Worm (Caenorhabditis elegans): ENCODE measurements around the gene C14B9.8.
A peak's percentile ranks its signal among the peaks of the same experiment; 100 is the strongest.

C14B9.8 gene

ce11 chrIII:8163788-8164423, 19.5 kb upstream of the C14B9.8 start, which contains the start of gene prp-8:
Gene prp-8 (plus strand): TSS chrIII:8164373.
- TF ChIP-seq F52B5.7 (tag; optimal IDR thresholded peaks at IDR 0.05) (no peak), hmg-20 (GFP tag; IDR thresholded peaks at IDR 0.05) (no peak), snpc-3.4 (tag; optimal IDR thresholded peaks at IDR 0.05) (peak; percentile 18), K11D2.4 (GFP tag; IDR thresholded peaks at IDR 0.05) (peak; percentile 29; the same call in 1 of the 2 replicates), tbx-9 (tag; optimal IDR thresholded peaks at IDR 0.05; ENCODE audit: borderline replicate concordance) (no peak), F22D6.2 (tag; optimal IDR thresholded peaks at IDR 0.05) (no peak), ceh-79 (tag; optimal IDR thresholded peaks at IDR 0.05) (no peak), attf-6 (GFP tag; IDR thresholded peaks at IDR 0.05) (no peak), mel-28 (tag; optimal IDR thresholded peaks at IDR 0.05; ENCODE audit: borderline replicate concordance) (no peak), xnd-1 (tag; optimal IDR thresholded peaks at IDR 0.05) (no peak), efl-1 (GFP tag; optimal IDR thresholded peaks at IDR 0.05) (peak; percentile 74), ekl-4 (GFP tag; IDR thresholded peaks at IDR 0.05) (peak; percentile 51), tbp1 (GFP tag; optimal IDR thresholded peaks at IDR 0.05) (peak; percentile 64), dpff-1 (tag; optimal IDR thresholded peaks at IDR 0.05) (no peak), F57A8.1 (GFP tag; optimal IDR thresholded peaks at IDR 0.05) (no peak), ceh-27 (GFP tag; optimal IDR thresholded peaks at IDR 0.05) (peak; percentile 91), C17E4.6 (GFP tag; IDR thresholded peaks at IDR 0.05) (no peak), nhr-120 (GFP tag; IDR thresholded peaks at IDR 0.05) (no peak), ztf-26 (tag; optimal IDR thresholded peaks at IDR 0.05) (peak; percentile 39), B0019.2 (GFP tag; conservative IDR thresholded peaks at IDR 0.05) (0 out of 2 replicates have a peak, but pooled peaks have one; percentile 9), unc-130 (GFP tag; optimal IDR thresholded peaks at IDR 0.05) (no peak), ama-1 (optimal IDR thresholded peaks at IDR 0.05) (no peak), ama-1 (GFP tag; optimal IDR thresholded peaks at IDR 0.05) (no peak), egrh-3 (GFP tag; IDR thresholded peaks at IDR 0.05) (peak; percentile 32; the same call in 1 of the 2 replicates), hmg-1.2 (GFP tag; IDR thresholded peaks at IDR 0.05) (peak; percentile 60), madf-8 (GFP tag; conservative IDR thresholded peaks at IDR 0.05) (peak; percentile 30), snpc-1.1 (tag; optimal IDR thresholded peaks at IDR 0.05; ENCODE audit: insufficient read depth) (no peak), lsl-1 (GFP tag; optimal IDR thresholded peaks at IDR 0.05) (peak; percentile 86), hlh-12 (tag; optimal IDR thresholded peaks at IDR 0.05) (no peak), let-526 (GFP tag; IDR thresholded peaks at IDR 0.05) (no peak), lin-40 (tag; optimal IDR thresholded peaks at IDR 0.05) (peak; percentile 76), F37B4.10 (GFP tag; IDR thresholded peaks at IDR 0.05) (no peak), somi-1 (GFP tag; optimal IDR thresholded peaks at IDR 0.05) (no peak), die-1 (tag; optimal IDR thresholded peaks at IDR 0.05) (no peak), cebp-1 (GFP tag; IDR thresholded peaks at IDR 0.05) (peak; percentile 31; the same call in 1 of the 2 replicates), cebp-1 (tag; optimal IDR thresholded peaks at IDR 0.05) (peak; percentile 67), hrde-1 (tag; optimal IDR thresholded peaks at IDR 0.05; ENCODE audit: borderline replicate concordance) (no peak), Y67H2A.10 (GFP tag; conservative IDR thresholded peaks at IDR 0.05) (peak; percentile 75; the same call in 1 of the 2 replicates), ceh-91 (GFP tag; IDR thresholded peaks at IDR 0.05) (peak; percentile 56), nfyb-1 (GFP tag; IDR thresholded peaks at IDR 0.05) (peak; percentile 88), rcor-1 (GFP tag; IDR thresholded peaks at IDR 0.05) (0 out of 2 replicates have a peak, but pooled peaks have one; percentile 37), mcd-1 (GFP tag; IDR thresholded peaks at IDR 0.05) (peak; percentile 76), athp-1 (tag; optimal IDR thresholded peaks at IDR 0.05) (peak; percentile 71), Y56A3A.18 (GFP tag; IDR thresholded peaks at IDR 0.05) (no peak), snpc-4 (GFP tag; optimal IDR thresholded peaks at IDR 0.05) (peak; percentile 19), snpc-4 (tag; optimal IDR thresholded peaks at IDR 0.05) (peak in 3 of 4 experiments; percentile 37 to 59 (median 45)), ets-4 (GFP tag; optimal IDR thresholded peaks at IDR 0.05) (no peak), ztf-28 (GFP tag; IDR thresholded peaks at IDR 0.05) (no peak)
